Fruit fly (Drosophila melanogaster): ENCODE results near the gene Arl1.
A peak's percentile ranks its signal among the peaks of the same experiment; 100 is the strongest.

The Arl1 gene

DNA sequence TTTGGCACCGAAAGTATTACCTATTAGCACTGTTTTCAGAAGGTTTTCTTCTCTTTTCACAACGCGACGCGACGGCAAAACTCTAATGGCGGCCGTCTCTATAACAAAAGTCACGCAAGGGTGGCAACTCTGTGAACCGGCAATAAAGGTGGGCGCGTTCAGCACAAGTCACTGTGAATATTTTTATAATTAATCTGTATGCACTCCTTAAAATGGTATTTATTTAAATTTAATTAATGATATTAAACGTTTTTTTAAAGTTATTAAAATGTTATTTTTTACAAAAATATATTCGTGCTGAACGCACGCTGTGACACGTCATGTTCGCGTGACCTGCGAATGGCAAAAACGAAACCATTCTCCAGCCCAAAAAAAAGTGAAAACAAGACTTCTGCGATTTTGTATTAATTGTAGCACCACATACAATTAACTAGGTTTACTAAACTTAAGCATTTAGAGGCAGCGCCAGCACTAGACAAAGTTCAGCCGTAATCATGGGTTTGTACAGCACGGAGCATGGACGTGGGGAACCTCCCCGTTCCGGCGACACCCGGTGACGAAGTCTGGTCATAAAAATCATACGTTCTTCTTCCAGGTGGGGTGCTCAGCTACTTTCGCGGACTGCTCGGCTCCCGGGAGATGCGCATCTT lies at the start of gene Arl1, which contains the start of gene brm (continued):
- peak; percentile 74 for TF ChIP-seq emc (GFP tag; optimal IDR thresholded peaks at IDR 0.05)
- TF ChIP-seq CG42726 (GFP tag; IDR thresholded peaks at IDR 0.05; ENCODE audit: partially characterized antibody), result 0 out of 2 replicates have a peak, but pooled peaks have one; percentile 36
- TF ChIP-seq CG4707 (GFP tag; optimal IDR thresholded peaks at IDR 0.05), result peak; percentile 83
- peak; percentile 97 for TF ChIP-seq ro (GFP tag; IDR thresholded peaks at IDR 0.05)
- peak; percentile 95 for TF ChIP-seq dan (GFP tag; IDR thresholded peaks at IDR 0.05)
- peak; percentile 98 for TF ChIP-seq gce (GFP tag; IDR thresholded peaks at IDR 0.05)
- no peak for TF ChIP-seq Neu2 (GFP tag; optimal IDR thresholded peaks at IDR 0.05; ENCODE audit: borderline replicate concordance)
- peak; percentile 96 for TF ChIP-seq CG43689 (GFP tag; IDR thresholded peaks at IDR 0.05)
- TF ChIP-seq CG13624 (GFP tag; optimal IDR thresholded peaks at IDR 0.05), result peak; percentile 91
- peak; percentile 95 for TF ChIP-seq CG13123 (GFP tag; optimal IDR thresholded peaks at IDR 0.05)
- peak; percentile 99 for TF ChIP-seq nmo (GFP tag; optimal IDR thresholded peaks at IDR 0.05)
- peak; percentile 99 for TF ChIP-seq CG32772 (GFP tag; IDR thresholded peaks at IDR 0.05)
- TF ChIP-seq CG7928 (GFP tag; optimal IDR thresholded peaks at IDR 0.05), result peak; percentile 83
- peak; percentile 94 for TF ChIP-seq Nf-YC (tag; optimal IDR thresholded peaks at IDR 0.05)
- no peak for TF ChIP-seq bbx (GFP tag; IDR thresholded peaks at IDR 0.05; ENCODE audit: partially characterized antibody)
- peak; percentile 80 for TF ChIP-seq run (tag; optimal IDR thresholded peaks at IDR 0.05)
- TF ChIP-seq tx (GFP tag; optimal IDR thresholded peaks at IDR 0.05), result peak; percentile 83
- TF ChIP-seq fd102C (GFP tag; optimal IDR thresholded peaks at IDR 0.05), result peak; percentile 75
- TF ChIP-seq CG11695 (GFP tag; IDR thresholded peaks at IDR 0.05), result peak; percentile 98
- peak; percentile 93 for TF ChIP-seq kni (GFP tag; optimal IDR thresholded peaks at IDR 0.05)
- peak; percentile 92 for TF ChIP-seq kah (GFP tag; optimal IDR thresholded peaks at IDR 0.05)
- peak; percentile 98 for TF ChIP-seq CG13296 (GFP tag; optimal IDR thresholded peaks at IDR 0.05)
- TF ChIP-seq slp2 (GFP tag; optimal IDR thresholded peaks at IDR 0.05), result peak; percentile 62
- TF ChIP-seq dimm (GFP tag; IDR thresholded peaks at IDR 0.05), result peak; percentile 96
- TF ChIP-seq CrebB (tag; optimal IDR thresholded peaks at IDR 0.05), result peak; percentile 94
- peak; percentile 99 for TF ChIP-seq gem (tag; optimal IDR thresholded peaks at IDR 0.05)
- TF ChIP-seq inv (GFP tag; IDR thresholded peaks at IDR 0.05; ENCODE audit: partially characterized antibody), result no peak; the same call in 1 of the 2 replicates
- peak; percentile 99 for TF ChIP-seq CG6272 (GFP tag; IDR thresholded peaks at IDR 0.05)
- TF ChIP-seq cas (GFP tag; IDR thresholded peaks at IDR 0.05), result peak; percentile 98
- peak; percentile 70 for TF ChIP-seq jumu (GFP tag; optimal IDR thresholded peaks at IDR 0.05)
- TF ChIP-seq CG14014 (GFP tag; IDR thresholded peaks at IDR 0.05), result peak; percentile 99
- TF ChIP-seq klu (GFP tag; IDR thresholded peaks at IDR 0.05), result peak; percentile 99
- peak; percentile 99 for TF ChIP-seq Mrtf (GFP tag; IDR thresholded peaks at IDR 0.05)
- peak; percentile 95 for TF ChIP-seq CG31388 (GFP tag; optimal IDR thresholded peaks at IDR 0.05)
- peak; percentile 59; the same call in 1 of the 3 replicates for TF ChIP-seq Opbp (GFP tag; IDR thresholded peaks at IDR 0.05; ENCODE audit: partially characterized antibody)
- peak; percentile 95 for TF ChIP-seq sr (GFP tag; IDR thresholded peaks at IDR 0.05)
- TF ChIP-seq peb (GFP tag; IDR thresholded peaks at IDR 0.05), result peak; percentile 99
- TF ChIP-seq CG13894 (tag; optimal IDR thresholded peaks at IDR 0.05), result peak; percentile 98
- TF ChIP-seq Poxn (GFP tag; IDR thresholded peaks at IDR 0.05), result peak; percentile 97
- peak; percentile 96 for TF ChIP-seq CG18764 (GFP tag; optimal IDR thresholded peaks at IDR 0.05)
- TF ChIP-seq Sox102F (GFP tag; optimal IDR thresholded peaks at IDR 0.05), result peak; percentile 98
- peak; percentile 99 for TF ChIP-seq sisA (GFP tag; IDR thresholded peaks at IDR 0.05)
- TF ChIP-seq CG12391 (tag; optimal IDR thresholded peaks at IDR 0.05), result peak; percentile 99
- TF ChIP-seq Stat92E (GFP tag; optimal IDR thresholded peaks at IDR 0.05), result peak in 1 of 3 experiments; percentile 89
- peak; percentile 91 for TF ChIP-seq CG10274 (GFP tag; optimal IDR thresholded peaks at IDR 0.05)
- peak; percentile 99 for TF ChIP-seq bcd (GFP tag; optimal IDR thresholded peaks at IDR 0.05)
- TF ChIP-seq wdn (GFP tag; IDR thresholded peaks at IDR 0.05), result peak; percentile 97
- TF ChIP-seq Myb (GFP tag; optimal IDR thresholded peaks at IDR 0.05), result peak; percentile 36
- TF ChIP-seq CG13424 (tag; optimal IDR thresholded peaks at IDR 0.05), result peak; percentile 99
